Worm (Caenorhabditis elegans) whole organism, mixed stage, embryonic: Measurements from ENCODE around the gene F47C12.8.

Source experiments
- M03D4.4 ChIP-seq: sonication (generic microtip); optimal IDR thresholded peaks from 2 replicates; lab custom pipeline; 2017; ENCODE audit warnings: mild to moderate bottlenecking, missing genetic modification characterization, missing compliant biosample characterization
- blmp-1 ChIP-seq: fragments of 150-350 bp; optimal IDR thresholded peaks from 2 replicates; lab custom pipeline; 2014; ENCODE audit warnings: missing biosample characterization, missing genetic modification characterization
- ceh-39 ChIP-seq: fragments of 150-350 bp; optimal IDR thresholded peaks from 2 replicates; lab custom pipeline; 2014; ENCODE audit warnings: missing biosample characterization, missing genetic modification characterization
- ceh-83 ChIP-seq: fragments of 200-800 bp; sonication (Bioruptor generic); optimal IDR thresholded peaks from 2 replicates; lab custom pipeline; 2018; ENCODE audit warnings: mild to moderate bottlenecking, missing genetic modification characterization, missing compliant biosample characterization
- ces-1 ChIP-seq: fragments of 150-350 bp; optimal IDR thresholded peaks from 2 replicates; lab custom pipeline; 2014; ENCODE audit warnings: missing biosample characterization, missing genetic modification reagents, missing genetic modification characterization
- elt-1 ChIP-seq: sonication (generic microtip); optimal IDR thresholded peaks from 2 replicates; lab custom pipeline; 2017; ENCODE audit warnings: missing genetic modification characterization, mild to moderate bottlenecking, missing compliant biosample characterization, antibody characterized with exemption, moderate library complexity, borderline replicate concordance; ENCODE audit not compliant: insufficient read depth
- elt-3 ChIP-seq: fragments of 150-350 bp; optimal IDR thresholded peaks from 2 replicates; lab custom pipeline; 2014; ENCODE audit warnings: missing biosample characterization, missing genetic modification characterization
- flh-1 ChIP-seq: fragments of 200-800 bp; sonication (Bioruptor generic); optimal IDR thresholded peaks from 2 replicates; lab custom pipeline; 2018; ENCODE audit warnings: mild to moderate bottlenecking, missing genetic modification characterization, moderate library complexity, missing compliant biosample characterization
- ham-2 ChIP-seq: fragments of 200-800 bp; sonication (Bioruptor generic); optimal IDR thresholded peaks from 2 replicates; lab custom pipeline; 2018; ENCODE audit warnings: mild to moderate bottlenecking, missing genetic modification characterization, missing compliant biosample characterization
- hlh-1 ChIP-seq: fragments of 150-350 bp; optimal IDR thresholded peaks from 2 replicates; lab custom pipeline; 2014; ENCODE audit warnings: missing biosample characterization, missing genetic modification reagents, missing genetic modification characterization
- lin-13 ChIP-seq: fragments of 150-350 bp; optimal IDR thresholded peaks from 2 replicates; lab custom pipeline; 2014; ENCODE audit warnings: missing biosample characterization, missing genetic modification characterization
- lin-32 ChIP-seq: fragments of 200-800 bp; sonication (Bioruptor generic); optimal IDR thresholded peaks from 2 replicates; lab custom pipeline; 2018; ENCODE audit warnings: mild to moderate bottlenecking, missing genetic modification characterization, missing compliant biosample characterization
- lsy-2 ChIP-seq: fragments of 150-350 bp; optimal IDR thresholded peaks from 2 replicates; lab custom pipeline; 2014; ENCODE audit warnings: missing biosample characterization, missing genetic modification characterization
- mab-5 ChIP-seq: fragments of 150-350 bp; optimal IDR thresholded peaks from 2 replicates; lab custom pipeline; 2014; ENCODE audit warnings: missing biosample characterization, missing genetic modification characterization
- mep-1 ChIP-seq: fragments of 150-350 bp; optimal IDR thresholded peaks from 2 replicates; lab custom pipeline; 2017; ENCODE audit warnings: missing biosample characterization, missing genetic modification reagents, missing genetic modification characterization, inconsistent platforms
- mls-2 ChIP-seq: sonication (generic microtip); optimal IDR thresholded peaks from 2 replicates; lab custom pipeline; 2016; ENCODE audit warnings: mild to moderate bottlenecking, missing genetic modification characterization, moderate library complexity, missing compliant biosample characterization
- nhr-12 ChIP-seq: fragments of 150-350 bp; optimal IDR thresholded peaks from 2 replicates; lab custom pipeline; 2014; ENCODE audit warnings: missing biosample characterization, missing genetic modification characterization
- nhr-2 ChIP-seq: fragments of 150-350 bp; optimal IDR thresholded peaks from 2 replicates; lab custom pipeline; 2014; ENCODE audit warnings: missing biosample characterization, missing genetic modification characterization
- nhr-237 ChIP-seq: fragments of 150-350 bp; optimal IDR thresholded peaks from 2 replicates; lab custom pipeline; 2014; ENCODE audit warnings: missing biosample characterization, missing genetic modification characterization
- nhr-28 ChIP-seq: fragments of 150-350 bp; optimal IDR thresholded peaks from 2 replicates; lab custom pipeline; 2014; ENCODE audit warnings: missing biosample characterization, missing genetic modification characterization
- nhr-76 ChIP-seq: sonication (generic microtip); optimal IDR thresholded peaks from 2 replicates; lab custom pipeline; 2017; ENCODE audit warnings: missing biosample characterization, missing genetic modification characterization
- pha-4 ChIP-seq: fragments of 150-350 bp; optimal IDR thresholded peaks from 2 replicates; lab custom pipeline; 2018; ENCODE audit warnings: missing biosample characterization, missing genetic modification reagents, missing genetic modification characterization
- sem-2 ChIP-seq: fragments of 200-800 bp; sonication (Bioruptor generic); optimal IDR thresholded peaks from 2 replicates; lab custom pipeline; 2018; ENCODE audit warnings: mild to moderate bottlenecking, missing genetic modification characterization, missing compliant biosample characterization
- unc-120 ChIP-seq: sonication (generic microtip); optimal IDR thresholded peaks from 2 replicates; lab custom pipeline; 2017; ENCODE audit warnings: missing genetic modification characterization, missing compliant biosample characterization; ENCODE audit not compliant: poor library complexity, severe bottlenecking
- unc-39 ChIP-seq: fragments of 150-350 bp; optimal IDR thresholded peaks from 2 replicates; lab custom pipeline; 2014; ENCODE audit warnings: missing biosample characterization, missing genetic modification characterization
- unc-62 ChIP-seq: fragments of 150-350 bp; optimal IDR thresholded peaks from 2 replicates; lab custom pipeline; 2014; ENCODE audit warnings: missing biosample characterization, missing genetic modification reagents, missing genetic modification characterization
- zip-8 ChIP-seq: fragments of 150-350 bp; optimal IDR thresholded peaks from 2 replicates; lab custom pipeline; 2014; ENCODE audit warnings: missing biosample characterization, missing genetic modification characterization
- ztf-11 ChIP-seq: fragments of 150-350 bp; optimal IDR thresholded peaks from 2 replicates; lab custom pipeline; 2014; ENCODE audit warnings: missing biosample characterization, missing genetic modification characterization

F47C12.8 gene

ce11 chrIV:4008440-4008839, 10.0 kb upstream of the F47C12.8 start:
- TF ChIP-seq sem-2 (no peak), lin-32 (no peak), unc-39 (no peak)

DNA sequence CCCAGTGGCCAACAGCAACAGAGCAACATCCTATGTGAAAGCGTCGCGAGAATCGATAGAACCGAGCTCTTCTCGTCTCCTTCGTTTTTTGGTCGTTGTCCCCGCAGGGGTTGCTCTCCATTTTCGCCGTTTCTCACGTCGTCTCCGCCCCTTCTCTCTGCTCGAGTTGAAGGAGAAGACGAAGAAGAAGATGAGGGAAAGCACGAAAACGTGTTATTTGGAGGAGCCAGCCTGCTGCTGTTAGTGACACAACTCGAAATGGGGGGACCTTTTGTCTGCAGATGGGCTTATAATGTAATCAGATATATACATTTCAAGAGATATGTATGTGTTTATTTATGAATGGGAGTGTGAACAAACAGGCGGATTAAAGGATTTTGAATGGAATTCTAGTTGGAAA, 9.3 kb upstream of the F47C12.8 start, which contains the start of gene W02C12.2:
TSS of gene W02C12.2 (minus strand) at position 277 of the 400 bp plus-strand sequence.
- peak; percentile 51 for TF ChIP-seq ces-1 (GFP tag; lab: Kevin White, UChicago)
- TF ChIP-seq nhr-12 (tag; lab: Kevin White, UChicago), result no peak
- TF ChIP-seq, all 35 proteins: peak for 1

DNA sequence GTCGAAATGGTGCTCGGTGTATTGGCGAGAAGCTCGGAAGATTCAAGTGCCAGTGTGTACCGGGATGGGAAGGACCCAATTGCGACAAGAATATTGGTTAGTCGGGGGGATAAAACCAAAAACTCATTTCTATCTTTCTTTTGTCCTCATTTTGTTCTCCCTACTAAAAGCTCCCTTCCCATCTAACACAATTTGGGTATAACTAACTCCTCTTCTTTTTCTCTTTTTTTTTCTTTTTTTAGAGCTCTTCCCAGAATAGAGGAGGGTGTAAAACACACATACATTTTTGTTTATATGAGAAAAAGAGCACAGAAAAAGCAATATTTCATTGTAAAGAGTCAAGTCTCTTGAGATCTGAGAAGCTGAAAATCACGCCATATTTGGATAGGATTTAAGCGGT, 6.7 kb upstream of the F47C12.8 start:
- TF ChIP-seq unc-39, result no peak
- no peak for TF ChIP-seq lsy-2 (tag; lab: Kevin White, UChicago)
- no peak for TF ChIP-seq mls-2
- no peak for TF ChIP-seq blmp-1
- TF ChIP-seq ces-1 (GFP tag; lab: Kevin White, UChicago), result no peak
- no peak for TF ChIP-seq lin-32
- TF ChIP-seq nhr-76 (tag; lab: Kevin White, UChicago), result no peak
- no peak for TF ChIP-seq mep-1 (tag; lab: Kevin White, UChicago)
- no peak for TF ChIP-seq lin-13 (tag; lab: Kevin White, UChicago)

ce11 chrIV:4004221-4004620, 5.8 kb upstream of the F47C12.8 start:
- TF ChIP-seq unc-120 (tag; lab: Kevin White, UChicago) (no peak), unc-62 (GFP tag; lab: Kevin White, UChicago) (no peak), lin-13 (tag; lab: Kevin White, UChicago) (no peak), nhr-12 (tag; lab: Kevin White, UChicago) (no peak), ceh-39 (tag; lab: Kevin White, UChicago) (no peak), sem-2 (no peak), ham-2 (GFP tag; lab: Kevin White, UChicago) (no peak), mab-5 (tag; lab: Kevin White, UChicago) (no peak), elt-3 (tag; lab: Kevin White, UChicago) (no peak), hlh-1 (tag; lab: Kevin White, UChicago) (no peak), ceh-83 (GFP tag; lab: Kevin White, UChicago) (no peak), elt-1 (tag; lab: Kevin White, UChicago) (no peak), lin-32 (no peak), lsy-2 (tag; lab: Kevin White, UChicago) (no peak), nhr-2 (tag; lab: Kevin White, UChicago) (no peak), flh-1 (GFP tag; lab: Kevin White, UChicago) (no peak)

ce11 chrIV:3999662-4000061, 1.2 kb upstream of the F47C12.8 start:
- TF ChIP-seq zip-8 (no peak), unc-39 (no peak), M03D4.4 (no peak), unc-120 (tag; lab: Kevin White, UChicago) (no peak), nhr-76 (tag; lab: Kevin White, UChicago) (no peak), unc-62 (GFP tag; lab: Kevin White, UChicago) (no peak), nhr-28 (no peak), lin-13 (tag; lab: Kevin White, UChicago) (no peak), ces-1 (GFP tag; lab: Kevin White, UChicago) (no peak), ztf-11 (tag; lab: Kevin White, UChicago) (no peak), sem-2 (no peak)

DNA sequence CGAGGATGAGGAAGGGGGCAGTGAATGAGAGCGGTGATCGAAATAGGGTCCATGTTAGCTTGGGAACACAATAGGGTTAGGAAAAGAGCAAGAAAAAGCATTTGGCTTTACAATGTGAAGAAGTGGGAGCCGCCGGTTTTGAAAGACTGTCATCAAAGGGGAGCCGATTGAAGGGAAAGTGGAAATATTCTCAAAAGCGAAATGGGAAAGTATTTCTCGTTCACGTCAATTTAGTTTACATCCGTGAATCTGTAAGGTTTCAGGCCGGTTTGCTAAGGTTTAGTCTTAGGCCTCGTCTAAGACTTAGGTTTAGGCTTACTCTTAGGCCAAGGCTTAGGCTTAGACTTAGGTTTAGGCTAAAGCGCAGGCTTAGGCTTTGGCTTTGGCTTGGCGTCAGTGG, 3.0 kb downstream of the F47C12.8 start, which contains the start of gene F47C12.7:
TSS of gene F47C12.7 (minus strand) at position 101 of the 400 bp plus-strand sequence.
- TF ChIP-seq blmp-1, result no peak
- TF ChIP-seq unc-62 (GFP tag; lab: Kevin White, UChicago), result no peak
- TF ChIP-seq pha-4, result no peak
- TF ChIP-seq elt-1 (tag; lab: Kevin White, UChicago), result no peak
- TF ChIP-seq zip-8, result no peak
- TF ChIP-seq unc-39, result no peak
- TF ChIP-seq ceh-83 (GFP tag; lab: Kevin White, UChicago), result no peak
- TF ChIP-seq ham-2 (GFP tag; lab: Kevin White, UChicago), result no peak
- TF ChIP-seq elt-3 (tag; lab: Kevin White, UChicago), result no peak
- no peak for TF ChIP-seq nhr-76 (tag; lab: Kevin White, UChicago)
- TF ChIP-seq mls-2, result no peak
- no peak for TF ChIP-seq nhr-28
- TF ChIP-seq M03D4.4, result no peak
- TF ChIP-seq nhr-237 (tag; lab: Kevin White, UChicago), result no peak
- TF ChIP-seq ces-1 (GFP tag; lab: Kevin White, UChicago), result no peak
- no peak for TF ChIP-seq unc-120 (tag; lab: Kevin White, UChicago)
- TF ChIP-seq ceh-39 (tag; lab: Kevin White, UChicago), result no peak
- TF ChIP-seq sem-2, result no peak
